Worm (Caenorhabditis elegans) whole organism, L4/young adult: Measurements from ENCODE around the gene fbxb-29.

Experiments
- W03F9.2 ChIP-seq: fragments of 150-350 bp; optimal IDR thresholded peaks from 2 replicates; lab custom pipeline; 2014; ENCODE audit warnings: missing biosample characterization, missing genetic modification characterization
- dao-5 ChIP-seq: sonication (generic microtip); optimal IDR thresholded peaks from 2 replicates; lab custom pipeline; 2016; ENCODE audit warnings: missing genotype, missing genetic modification characterization, moderate library complexity, missing compliant biosample characterization
- him-1 ChIP-seq: sonication (generic microtip); optimal IDR thresholded peaks from 2 replicates; lab custom pipeline; 2016; ENCODE audit warnings: missing genotype, missing genetic modification reagents, missing genetic modification characterization, missing compliant biosample characterization

Gene fbxb-29

ce11 chrII:950374-950773 is 49.0 kb downstream of the fbxb-29 start:
- TF ChIP-seq him-1 (tag; lab: Kevin White, UChicago) (no peak), dao-5 (tag; lab: Kevin White, UChicago) (no peak), W03F9.2 (tag; lab: Kevin White, UChicago) (no peak)
